Worm (Caenorhabditis elegans): ENCODE measurements around the gene srg-65.

srg-65 gene

ce11 chrV:5484866-5485265, at the start of gene srg-65:
Gene srg-65, minus strand, starts transcription at chrV:5484966.
- no peak for TF ChIP-seq W03F9.2 (tag; optimal IDR thresholded peaks at IDR 0.05)
- no peak for TF ChIP-seq him-1 (tag; optimal IDR thresholded peaks at IDR 0.05)
- TF ChIP-seq dao-5 (tag; optimal IDR thresholded peaks at IDR 0.05) = no peak

- no peak for TF ChIP-seq him-1 (tag; optimal IDR thresholded peaks at IDR 0.05)
- no peak for TF ChIP-seq dao-5 (tag; optimal IDR thresholded peaks at IDR 0.05)
- no peak for TF ChIP-seq W03F9.2 (tag; optimal IDR thresholded peaks at IDR 0.05)
Measured at ce11 chrV:5533755-5534154, 49.0 kb upstream of the srg-65 start, which contains the start of gene grl-1. Gene grl-1, minus strand, starts transcription at chrV:5533855.

- no peak for TF ChIP-seq dao-5 (tag; optimal IDR thresholded peaks at IDR 0.05)
- TF ChIP-seq W03F9.2 (tag; optimal IDR thresholded peaks at IDR 0.05) = no peak
- TF ChIP-seq him-1 (tag; optimal IDR thresholded peaks at IDR 0.05) = no peak
Measured at ce11 chrV:5527694-5528093, 42.9 kb upstream of the srg-65 start.

- no peak for TF ChIP-seq him-1 (tag; optimal IDR thresholded peaks at IDR 0.05)
- TF ChIP-seq W03F9.2 (tag; optimal IDR thresholded peaks at IDR 0.05) = no peak
- TF ChIP-seq dao-5 (tag; optimal IDR thresholded peaks at IDR 0.05) = no peak
Measured at ce11 chrV:5525208-5525607, 40.4 kb upstream of the srg-65 start.

ce11 chrV:5523260-5523659, 38.5 kb upstream of the srg-65 start:
- no peak for TF ChIP-seq him-1 (tag; optimal IDR thresholded peaks at IDR 0.05)
- no peak for TF ChIP-seq W03F9.2 (tag; optimal IDR thresholded peaks at IDR 0.05)
- no peak for TF ChIP-seq dao-5 (tag; optimal IDR thresholded peaks at IDR 0.05)

- TF ChIP-seq him-1 (tag; optimal IDR thresholded peaks at IDR 0.05) (no peak), dao-5 (tag; optimal IDR thresholded peaks at IDR 0.05) (no peak), W03F9.2 (tag; optimal IDR thresholded peaks at IDR 0.05) (no peak)
Measured at ce11 chrV:5521735-5522241, 37.0 kb upstream of the srg-65 start, which contains the start of gene hir-1. Gene hir-1, plus strand, starts transcription at chrV:5522139.

- TF ChIP-seq dao-5 (tag; optimal IDR thresholded peaks at IDR 0.05) (no peak), W03F9.2 (tag; optimal IDR thresholded peaks at IDR 0.05) (no peak), him-1 (tag; optimal IDR thresholded peaks at IDR 0.05) (no peak)
Measured at ce11 chrV:5513630-5514378, 29.0 kb upstream of the srg-65 start, which contains the start of the genes hpo-15 and mms-19. Gene hpo-15, minus strand, starts transcription at chrV:5513830. Gene mms-19, plus strand, starts transcription at chrV:5514348.

- TF ChIP-seq dao-5 (tag; optimal IDR thresholded peaks at IDR 0.05) (no peak), W03F9.2 (tag; optimal IDR thresholded peaks at IDR 0.05) (no peak), him-1 (tag; optimal IDR thresholded peaks at IDR 0.05) (no peak)
Measured at ce11 chrV:5512559-5512958, 27.8 kb upstream of the srg-65 start.

ce11 chrV:5511720-5512119, 27.0 kb upstream of the srg-65 start:
- TF ChIP-seq him-1 (tag; optimal IDR thresholded peaks at IDR 0.05) (no peak), W03F9.2 (tag; optimal IDR thresholded peaks at IDR 0.05) (no peak), dao-5 (tag; optimal IDR thresholded peaks at IDR 0.05) (no peak)

- TF ChIP-seq W03F9.2 (tag; optimal IDR thresholded peaks at IDR 0.05) (no peak), dao-5 (tag; optimal IDR thresholded peaks at IDR 0.05) (no peak), him-1 (tag; optimal IDR thresholded peaks at IDR 0.05) (no peak)
Measured at ce11 chrV:5509966-5510365, 25.2 kb upstream of the srg-65 start.

- TF ChIP-seq W03F9.2 (tag; optimal IDR thresholded peaks at IDR 0.05) (no peak), dao-5 (tag; optimal IDR thresholded peaks at IDR 0.05) (no peak), him-1 (tag; optimal IDR thresholded peaks at IDR 0.05) (no peak)
Measured at ce11 chrV:5509134-5509533, 24.4 kb upstream of the srg-65 start.

- TF ChIP-seq dao-5 (tag; optimal IDR thresholded peaks at IDR 0.05) (no peak), W03F9.2 (tag; optimal IDR thresholded peaks at IDR 0.05) (peak; percentile 76), him-1 (tag; optimal IDR thresholded peaks at IDR 0.05) (peak; percentile 59)
Measured at ce11 chrV:5504807-5505442, 20.2 kb upstream of the srg-65 start, which contains the start of the genes dnj-19 and nhr-47. Gene dnj-19, minus strand, starts transcription at chrV:5504857. Gene nhr-47, plus strand, starts transcription at chrV:5505253.

ce11 chrV:5504295-5504694, 19.5 kb upstream of the srg-65 start:
- TF ChIP-seq him-1 (tag; optimal IDR thresholded peaks at IDR 0.05) = no peak
- no peak for TF ChIP-seq W03F9.2 (tag; optimal IDR thresholded peaks at IDR 0.05)
- no peak for TF ChIP-seq dao-5 (tag; optimal IDR thresholded peaks at IDR 0.05)

ce11 chrV:5502701-5503100, 17.9 kb upstream of the srg-65 start:
- no peak for TF ChIP-seq dao-5 (tag; optimal IDR thresholded peaks at IDR 0.05)
- TF ChIP-seq W03F9.2 (tag; optimal IDR thresholded peaks at IDR 0.05) = no peak
- no peak for TF ChIP-seq him-1 (tag; optimal IDR thresholded peaks at IDR 0.05)
